Fruit fly (Drosophila melanogaster) whole organism, embryonic: ENCODE results near the gene CG4733.

Source experiments
- Abd-B ChIP-seq: fragments of 200-800 bp; sonication (Bioruptor generic); optimal IDR thresholded peaks from 2 replicates; lab custom pipeline; 2018; ENCODE audit warnings: missing biosample characterization, mild to moderate bottlenecking, missing genetic modification characterization, moderate library complexity
- CG16813 ChIP-seq: fragments of 200-800 bp; sonication (Bioruptor generic); IDR thresholded peaks from 3 replicates; pipeline ENCODE4 v1.3.6; 2022; ENCODE audit warnings: missing biosample characterization, missing genetic modification characterization; ENCODE audit not compliant: partially characterized antibody
- CG2712 ChIP-seq: fragments of 200-800 bp; optimal IDR thresholded peaks from 3 replicates; lab custom pipeline; 2019; ENCODE audit warnings: missing biosample characterization, mild to moderate bottlenecking, missing genetic modification characterization, moderate library complexity
- CG3407 ChIP-seq: fragments of 200-800 bp; sonication (Bioruptor generic); optimal IDR thresholded peaks from 2 replicates; lab custom pipeline; 2018; ENCODE audit warnings: missing biosample characterization, mild to moderate bottlenecking, missing genetic modification characterization
- CG4424 ChIP-seq: fragments of 200-800 bp; sonication (Bioruptor generic); optimal IDR thresholded peaks from 3 replicates; lab custom pipeline; 2016; ENCODE audit warnings: missing biosample characterization, missing genetic modification characterization
- Deaf1 ChIP-seq: fragments of 200-800 bp; optimal IDR thresholded peaks from 3 replicates; lab custom pipeline; 2019; ENCODE audit warnings: missing biosample characterization, mild to moderate bottlenecking, missing genetic modification characterization, moderate library complexity
- Drgx ChIP-seq: fragments of 200-800 bp; sonication (Bioruptor generic); IDR thresholded peaks from 2 replicates; pipeline ENCODE4 v1.3.6; 2022; ENCODE audit warnings: missing biosample characterization, missing genetic modification characterization
- dm ChIP-seq: fragments of 200-800 bp; sonication (Bioruptor generic); optimal IDR thresholded peaks from 3 replicates; lab custom pipeline; 2016; ENCODE audit warnings: missing biosample characterization, missing genetic modification characterization
- ttk ChIP-seq: fragments of 200-800 bp; sonication (Bioruptor generic); IDR thresholded peaks from 2 replicates; pipeline ENCODE4 v2.1.2; 2022; ENCODE audit warnings: missing biosample characterization, missing genetic modification characterization

DNA sequence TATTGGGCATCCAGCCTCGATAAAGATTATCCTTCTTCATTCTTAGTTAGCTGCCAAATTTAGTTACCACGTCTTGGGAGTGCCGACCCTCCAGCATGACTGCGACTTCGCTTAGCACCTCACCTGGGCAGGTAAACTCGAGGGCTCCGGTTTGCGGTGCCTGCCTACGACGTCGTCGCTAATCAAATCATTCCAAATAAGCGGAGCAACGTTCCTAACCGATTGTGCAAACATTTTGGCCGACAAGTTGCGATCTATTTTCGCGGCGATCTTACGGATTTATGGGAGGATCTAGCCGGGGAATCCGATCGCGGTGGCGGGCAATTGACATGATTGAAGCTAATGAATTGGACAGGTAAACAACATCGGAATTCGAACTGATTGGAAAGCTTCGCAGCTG, 27.2 kb downstream of the CG4733 start, which contains the start of gene CG4465:
- TF ChIP-seq CG16813 (GFP tag; lab: Robert Waterston, UW) (no peak), Deaf1 (no peak), Abd-B (no peak), CG3407 (GFP tag; lab: Kevin White, UChicago) (no peak), Drgx (GFP tag; lab: Robert Waterston, UW) (no peak), CG2712 (tag; lab: Kevin White, UChicago) (no peak), dm (GFP tag; lab: Kevin White, UChicago) (no peak), CG4424 (GFP tag; lab: Kevin White, UChicago) (no peak), ttk (GFP tag; lab: Robert Waterston, UW) (no peak)
